Fruit fly (Drosophila melanogaster): ENCODE data around the gene CG12020.

CG12020 gene

DNA sequence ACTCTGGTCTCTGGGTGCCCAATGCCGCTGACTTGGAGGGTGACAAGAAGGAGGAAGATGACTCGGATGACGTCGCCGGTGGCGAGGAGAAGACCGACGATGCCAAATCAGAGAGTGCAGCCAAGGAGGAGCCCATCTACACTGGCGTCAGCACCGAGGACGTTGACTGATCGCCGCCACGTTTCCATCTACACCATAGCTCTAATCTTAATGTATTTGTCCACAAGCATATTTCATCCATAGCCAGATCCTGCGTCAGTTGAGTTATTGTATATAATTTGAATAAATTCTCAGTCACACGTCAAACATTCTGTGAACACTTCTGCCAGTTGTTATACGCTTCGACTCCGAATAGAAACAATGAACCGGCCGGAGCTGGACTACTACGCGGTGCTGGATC, at the start of gene CG12020:
Gene CG12020, plus strand, starts transcription at position 301 of the 400 bp plus-strand sequence.
- TF ChIP-seq ttk (optimal IDR thresholded peaks at IDR 0.05), result no peak
- TF ChIP-seq insv (optimal IDR thresholded peaks at IDR 0.05), result no peak
- no peak for TF ChIP-seq Sin3A (optimal IDR thresholded peaks at IDR 0.05)
- no peak for TF ChIP-seq psq (optimal IDR thresholded peaks at IDR 0.05)
- TF ChIP-seq h (optimal IDR thresholded peaks at IDR 0.05), result no peak
- no peak for TF ChIP-seq Myc (optimal IDR thresholded peaks at IDR 0.05)

DNA sequence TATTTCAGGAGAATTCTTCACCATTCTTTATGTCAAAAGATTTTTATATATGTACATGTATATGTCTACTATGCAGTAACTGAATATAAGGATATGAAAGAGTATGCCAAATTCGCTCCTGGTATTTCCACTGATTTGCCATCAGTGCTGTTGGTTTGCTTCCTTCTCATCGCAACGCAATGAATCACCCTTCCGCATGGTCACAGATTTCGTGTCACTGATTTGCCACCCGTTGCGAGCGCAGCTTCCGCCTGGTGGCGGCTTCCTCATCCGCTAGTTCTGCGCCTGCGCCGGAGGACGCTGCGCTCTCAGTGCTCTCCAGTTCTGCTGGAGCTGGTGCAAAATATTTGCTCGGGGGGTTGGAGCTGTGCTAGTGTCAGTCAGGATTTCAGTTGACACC, 48.9 kb upstream of the CG12020 start:
- no peak for TF ChIP-seq insv (optimal IDR thresholded peaks at IDR 0.05)
- no peak for TF ChIP-seq Myc (optimal IDR thresholded peaks at IDR 0.05)

DNA sequence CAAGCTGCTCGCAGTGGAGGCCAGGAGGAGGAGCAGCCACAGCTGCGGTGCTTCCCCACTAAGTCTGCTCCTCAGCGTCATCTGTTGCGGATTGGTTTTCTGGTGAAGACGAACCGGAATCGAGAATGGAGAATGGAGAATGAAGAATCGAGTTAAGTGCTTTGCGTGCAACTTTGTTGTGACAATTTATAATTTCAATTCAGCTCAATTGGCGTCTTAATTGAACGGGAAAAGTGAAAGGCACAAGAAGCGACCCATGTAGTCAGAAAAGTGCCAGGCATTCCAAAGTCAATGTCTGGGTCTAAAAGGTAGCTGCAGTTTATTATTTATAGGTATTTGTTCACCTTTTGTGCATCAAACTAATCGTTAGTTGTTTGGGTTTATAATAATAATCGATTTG, 42.8 kb upstream of the CG12020 start:
- TF ChIP-seq Sin3A (optimal IDR thresholded peaks at IDR 0.05) (no peak), ttk (optimal IDR thresholded peaks at IDR 0.05) (no peak), Myc (optimal IDR thresholded peaks at IDR 0.05) (no peak), insv (optimal IDR thresholded peaks at IDR 0.05) (no peak), h (optimal IDR thresholded peaks at IDR 0.05) (no peak), psq (optimal IDR thresholded peaks at IDR 0.05) (no peak)

DNA sequence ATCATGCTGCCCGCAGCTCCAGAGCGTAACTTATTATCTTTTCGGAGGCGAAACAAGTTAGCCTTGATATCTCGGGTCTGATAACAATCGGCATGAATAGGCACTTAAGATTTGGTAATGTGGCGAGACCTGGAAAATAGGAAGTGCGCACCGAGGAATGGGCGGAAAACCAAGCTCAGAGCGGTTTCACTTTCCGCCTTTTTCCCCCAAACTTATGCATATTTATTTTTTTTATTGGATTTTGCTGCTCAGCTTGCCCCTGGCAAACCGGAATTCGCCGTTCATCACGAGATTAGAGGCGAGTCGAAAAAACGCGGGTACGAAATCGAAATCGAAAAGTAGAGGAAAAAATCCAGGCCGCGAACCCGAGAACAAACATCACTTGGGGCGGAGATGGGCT, 42.2 kb upstream of the CG12020 start:
- TF ChIP-seq h (optimal IDR thresholded peaks at IDR 0.05) (no peak), ttk (optimal IDR thresholded peaks at IDR 0.05) (no peak), insv (optimal IDR thresholded peaks at IDR 0.05) (no peak), psq (optimal IDR thresholded peaks at IDR 0.05) (no peak), Sin3A (optimal IDR thresholded peaks at IDR 0.05) (no peak), Myc (optimal IDR thresholded peaks at IDR 0.05) (no peak)

DNA sequence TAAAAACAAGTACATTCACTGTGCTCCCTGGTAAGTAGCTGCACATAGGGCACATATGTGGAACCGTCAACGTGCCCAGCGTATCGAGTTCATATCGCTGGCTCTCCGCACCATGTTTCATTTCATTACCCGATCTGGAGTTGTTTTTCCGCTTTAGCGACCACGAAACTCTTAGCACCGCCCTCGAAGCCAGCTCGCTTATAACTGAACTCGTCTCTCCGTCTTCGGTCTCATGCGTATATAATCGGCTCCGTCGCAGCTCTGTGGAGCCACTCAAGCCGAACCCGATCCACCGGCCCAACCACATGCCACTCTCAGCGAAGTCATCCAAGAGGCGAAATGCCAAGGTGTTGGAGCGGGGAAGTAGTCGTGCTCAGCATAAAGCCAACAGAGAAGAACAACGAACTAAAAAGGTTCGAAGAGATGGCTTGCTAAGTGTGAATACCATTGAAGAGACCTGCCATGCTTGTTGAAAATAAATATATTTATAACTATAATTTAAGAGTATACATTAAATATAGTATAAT, 41.6 kb upstream of the CG12020 start, which contains the start of gene Cht2:
Gene Cht2, minus strand, starts transcription at position 477 of the 527 bp plus-strand sequence.
- TF ChIP-seq insv (optimal IDR thresholded peaks at IDR 0.05), result no peak
- no peak for TF ChIP-seq psq (optimal IDR thresholded peaks at IDR 0.05)
- TF ChIP-seq Sin3A (optimal IDR thresholded peaks at IDR 0.05), result no peak
- TF ChIP-seq h (optimal IDR thresholded peaks at IDR 0.05), result no peak
- no peak for TF ChIP-seq Myc (optimal IDR thresholded peaks at IDR 0.05)
- TF ChIP-seq ttk (optimal IDR thresholded peaks at IDR 0.05), result no peak

DNA sequence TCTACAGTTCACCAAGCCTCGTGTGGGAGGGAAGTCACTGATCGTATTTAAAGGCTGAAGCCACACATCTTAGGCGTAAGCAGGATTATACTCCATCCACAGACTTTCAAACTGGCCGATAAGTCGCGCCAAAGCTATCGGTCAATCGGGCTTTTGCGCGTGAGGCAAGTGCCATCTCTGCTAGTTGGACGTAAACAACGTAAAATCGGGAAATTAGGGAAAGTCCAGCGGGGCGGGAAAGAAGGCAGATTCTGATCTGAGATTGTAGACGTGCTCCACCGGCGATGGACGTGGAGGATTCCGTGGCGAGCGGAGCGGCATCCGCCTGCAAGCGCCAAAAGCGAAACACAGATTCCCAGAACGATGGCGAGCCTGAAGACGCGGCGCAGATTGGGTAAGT, 41.0 kb upstream of the CG12020 start, which contains the start of gene CG8001:
Gene CG8001, plus strand, starts transcription at position 17 of the 400 bp plus-strand sequence.
- TF ChIP-seq Myc (optimal IDR thresholded peaks at IDR 0.05), result no peak
- TF ChIP-seq ttk (optimal IDR thresholded peaks at IDR 0.05), result no peak
- TF ChIP-seq Sin3A (optimal IDR thresholded peaks at IDR 0.05), result no peak
- TF ChIP-seq psq (optimal IDR thresholded peaks at IDR 0.05), result no peak
- TF ChIP-seq h (optimal IDR thresholded peaks at IDR 0.05), result no peak
- no peak for TF ChIP-seq insv (optimal IDR thresholded peaks at IDR 0.05)

DNA sequence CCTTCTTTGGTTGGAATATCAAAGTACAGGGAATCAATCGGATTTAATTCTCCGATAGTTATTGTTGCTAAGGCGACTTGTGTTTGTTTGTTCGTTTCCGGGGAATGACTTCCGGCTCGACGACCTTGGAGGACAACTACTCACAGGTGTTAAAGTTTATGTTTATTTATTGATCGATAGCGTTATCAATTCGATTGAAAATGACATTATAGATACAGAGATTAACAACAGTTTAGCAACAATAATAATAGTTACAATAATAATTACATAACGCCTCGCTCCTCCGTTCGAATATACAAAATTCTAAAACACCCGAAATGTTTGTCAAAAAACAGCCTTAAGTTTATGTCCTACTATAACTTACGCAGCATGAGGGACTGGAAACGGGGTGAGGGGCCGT, 25.4 kb upstream of the CG12020 start, which contains the start of gene Dhc62B:
Gene Dhc62B, minus strand, starts transcription at position 101 of the 400 bp plus-strand sequence.
- TF ChIP-seq h (optimal IDR thresholded peaks at IDR 0.05) (no peak), Myc (optimal IDR thresholded peaks at IDR 0.05) (no peak), Sin3A (optimal IDR thresholded peaks at IDR 0.05) (no peak), psq (optimal IDR thresholded peaks at IDR 0.05) (no peak)

DNA sequence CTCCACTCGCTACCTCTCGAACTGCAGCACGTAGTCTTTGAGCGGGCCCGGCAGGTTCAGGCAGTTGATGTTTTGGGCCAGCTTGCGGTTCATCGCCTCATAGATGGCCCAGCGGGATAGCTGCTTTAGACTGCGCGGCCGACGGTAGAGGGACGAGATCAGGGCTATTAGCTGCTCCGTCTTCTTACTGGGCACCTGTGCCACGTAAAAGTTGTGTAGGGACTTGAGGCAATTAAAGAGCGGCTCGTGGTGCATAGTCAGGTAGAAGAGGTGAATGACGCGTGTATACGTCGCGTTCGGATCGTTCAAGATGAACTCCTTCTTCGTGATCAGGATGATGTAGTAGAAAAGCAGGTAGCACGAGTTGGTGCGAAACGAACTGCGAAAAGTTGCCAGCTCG, 24.5 kb upstream of the CG12020 start:
- TF ChIP-seq h (optimal IDR thresholded peaks at IDR 0.05) (no peak), ttk (optimal IDR thresholded peaks at IDR 0.05) (no peak), insv (optimal IDR thresholded peaks at IDR 0.05) (no peak), Sin3A (optimal IDR thresholded peaks at IDR 0.05) (no peak), psq (optimal IDR thresholded peaks at IDR 0.05) (no peak), Myc (optimal IDR thresholded peaks at IDR 0.05) (no peak)

DNA sequence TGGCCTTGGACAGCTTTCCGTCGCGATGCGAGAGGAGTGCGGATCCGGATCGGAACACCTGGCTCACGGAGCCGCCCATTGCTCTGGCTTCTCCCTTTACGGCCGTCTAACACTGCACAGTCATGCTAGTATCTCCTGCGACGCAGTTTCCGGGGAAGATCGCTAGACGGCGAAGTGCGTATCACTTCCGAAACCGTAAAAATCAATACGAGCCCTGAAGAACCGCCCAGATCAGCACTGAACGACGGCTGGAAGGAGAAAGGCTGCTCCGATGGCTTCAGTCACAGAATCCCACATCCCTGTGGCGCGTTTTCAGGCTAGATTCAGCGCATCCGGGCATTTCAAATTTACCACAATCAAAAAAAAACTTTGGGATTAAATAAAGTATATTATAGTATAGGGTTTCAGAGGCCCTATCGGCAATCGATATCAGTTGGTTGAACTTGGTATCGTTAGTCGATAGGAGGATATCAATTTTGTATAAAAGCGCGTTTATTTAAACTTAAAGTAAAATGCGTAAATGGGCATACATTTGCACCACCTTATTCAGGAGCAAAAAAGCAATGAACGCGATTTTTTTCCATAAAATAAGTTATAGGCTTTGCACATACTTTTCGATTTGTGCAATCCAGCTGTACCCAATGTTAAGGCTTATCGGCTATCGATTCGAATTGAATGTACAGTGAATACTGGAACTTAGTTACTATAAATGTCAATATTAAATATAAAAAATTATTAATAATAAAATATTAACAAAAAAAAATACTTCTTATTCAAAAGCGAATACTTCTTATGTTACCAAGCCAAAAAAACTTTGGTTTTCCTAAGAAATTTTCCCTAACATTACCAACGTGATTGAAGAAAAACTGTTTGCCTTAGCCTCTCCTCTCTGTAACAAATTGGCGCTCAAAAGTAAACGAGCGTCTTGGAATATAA, 22.1 kb upstream of the CG12020 start, which contains the start of the genes CG13933 and PolD2:
Gene CG13933, minus strand, starts transcription at position 435 of the 936 bp plus-strand sequence.
Gene PolD2, plus strand, starts transcription at position 921 of the 936 bp plus-strand sequence.
- TF ChIP-seq insv (optimal IDR thresholded peaks at IDR 0.05), result no peak
- TF ChIP-seq Sin3A (optimal IDR thresholded peaks at IDR 0.05), result no peak
- no peak for TF ChIP-seq ttk (optimal IDR thresholded peaks at IDR 0.05)

DNA sequence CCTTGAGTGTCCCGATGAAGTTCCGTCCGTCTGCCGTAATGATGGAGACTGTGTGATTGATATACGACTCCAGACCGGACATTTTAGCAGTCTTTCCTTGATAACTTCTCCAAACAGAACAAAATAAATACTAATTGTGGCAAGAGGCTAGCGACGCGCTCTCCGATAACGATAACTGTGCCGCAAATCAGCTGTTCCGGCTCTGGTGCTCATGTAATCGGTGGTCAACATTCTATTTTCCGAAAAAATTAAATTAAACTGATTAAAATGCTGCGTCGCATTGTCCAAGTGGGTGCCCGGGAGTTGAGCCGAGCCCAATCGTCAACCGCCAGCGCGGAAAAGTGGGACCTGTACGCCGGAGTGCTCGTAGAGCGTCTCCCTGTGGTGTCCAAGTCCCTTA, 19.9 kb upstream of the CG12020 start, which contains the start of the genes CG2021 and mRpL46:
Gene CG2021, minus strand, starts transcription at position 163 of the 400 bp plus-strand sequence.
Gene mRpL46, plus strand, starts transcription at position 191 of the 400 bp plus-strand sequence.
- no peak for TF ChIP-seq insv (optimal IDR thresholded peaks at IDR 0.05)
- TF ChIP-seq Myc (optimal IDR thresholded peaks at IDR 0.05), result no peak
- TF ChIP-seq Sin3A (optimal IDR thresholded peaks at IDR 0.05), result no peak
- TF ChIP-seq psq (optimal IDR thresholded peaks at IDR 0.05), result no peak
- TF ChIP-seq ttk (optimal IDR thresholded peaks at IDR 0.05), result no peak
- no peak for TF ChIP-seq h (optimal IDR thresholded peaks at IDR 0.05)

DNA sequence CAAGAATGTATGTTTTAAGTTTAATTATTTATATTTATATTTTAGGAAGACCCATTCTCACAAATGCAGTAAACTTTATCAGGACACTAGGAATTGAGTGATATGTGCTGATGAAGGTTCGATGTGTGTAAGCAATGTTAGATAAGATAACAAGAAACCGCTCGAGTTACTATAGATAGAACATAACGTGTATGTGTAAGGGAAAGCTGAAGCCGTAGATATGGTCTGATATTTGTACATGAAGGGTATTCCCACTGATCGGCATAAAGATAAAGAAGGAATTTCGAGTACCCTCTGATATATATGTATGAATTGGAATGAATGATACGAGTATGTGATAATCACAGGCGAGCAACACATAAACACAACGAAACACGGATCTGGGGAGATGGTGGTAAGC, 13.0 kb upstream of the CG12020 start:
- TF ChIP-seq ttk (optimal IDR thresholded peaks at IDR 0.05), result no peak
- TF ChIP-seq h (optimal IDR thresholded peaks at IDR 0.05), result no peak

DNA sequence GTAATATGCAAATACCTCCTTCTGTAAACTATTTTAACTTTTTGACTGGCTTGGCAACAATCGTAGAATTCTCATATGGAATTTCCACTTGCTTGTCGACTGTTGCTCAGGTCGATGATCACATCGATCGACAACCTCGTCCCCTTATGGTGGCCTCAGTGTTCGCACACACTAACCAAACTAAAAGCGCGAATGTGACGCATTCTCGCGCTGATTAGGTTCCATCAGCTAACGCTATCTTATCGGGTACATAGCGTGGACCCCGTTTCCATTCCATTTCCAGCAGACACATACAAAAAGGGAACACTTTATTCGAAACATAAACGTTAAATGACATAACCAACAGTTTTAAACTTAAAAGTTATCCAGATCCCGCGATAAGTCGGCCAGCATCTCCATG, 7.8 kb upstream of the CG12020 start:
- no peak for TF ChIP-seq h (optimal IDR thresholded peaks at IDR 0.05)
- no peak for TF ChIP-seq insv (optimal IDR thresholded peaks at IDR 0.05)
- TF ChIP-seq ttk (optimal IDR thresholded peaks at IDR 0.05), result no peak
- no peak for TF ChIP-seq Myc (optimal IDR thresholded peaks at IDR 0.05)
- TF ChIP-seq Sin3A (optimal IDR thresholded peaks at IDR 0.05), result no peak
- TF ChIP-seq psq (optimal IDR thresholded peaks at IDR 0.05), result no peak

Data from Kc167 (cell line).